Worm (Caenorhabditis elegans): ENCODE results near the gene F58A3.3.

The F58A3.3 gene

DNA sequence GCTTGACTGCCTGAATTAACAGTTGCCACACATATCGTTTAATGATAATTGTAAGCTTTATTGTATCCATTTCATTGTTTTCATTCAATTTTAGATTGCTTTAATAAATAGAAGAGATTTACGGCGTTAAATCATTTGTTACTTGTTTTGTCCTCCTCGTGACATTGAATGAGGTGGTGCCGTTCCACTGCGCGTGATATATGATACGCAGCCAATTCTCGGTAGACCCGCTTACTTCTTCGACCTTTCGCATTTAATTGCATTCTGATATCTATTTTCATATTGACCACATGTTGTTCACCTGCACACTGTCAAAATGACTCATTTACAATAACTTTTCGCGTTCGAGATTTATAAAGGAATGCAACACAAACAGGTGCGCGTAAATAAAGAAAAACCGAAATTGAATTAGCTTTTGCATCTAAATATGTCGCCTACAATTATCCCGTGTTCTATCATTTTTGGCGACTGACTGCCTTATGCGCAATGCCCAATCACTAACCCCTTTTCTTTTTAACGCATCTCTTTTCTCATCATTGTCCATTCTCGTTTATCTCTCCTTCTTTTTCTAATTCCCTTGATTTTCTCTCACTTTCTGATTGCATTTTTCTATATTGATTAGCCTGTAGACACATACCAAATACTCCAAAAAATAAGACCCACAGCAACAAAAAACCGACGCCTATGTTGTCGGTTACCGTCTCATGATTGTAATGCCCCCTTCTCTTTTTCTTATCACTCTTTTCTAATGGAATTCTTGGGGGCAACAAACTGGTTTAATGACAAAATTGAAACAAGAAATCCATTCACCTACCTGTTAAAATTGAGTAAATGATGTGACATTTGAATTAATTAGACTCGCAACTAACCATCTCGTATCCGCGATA, 2.2 kb downstream of the F58A3.3 start (continued):
- TF ChIP-seq vab-7 (GFP tag; IDR thresholded peaks at IDR 0.05) (no peak), Y105C5A.15 (GFP tag; IDR thresholded peaks at IDR 0.05) (no peak), lir-3 (tag; optimal IDR thresholded peaks at IDR 0.05) (no peak), daf-12 (tag; optimal IDR thresholded peaks at IDR 0.05) (no peak), hmg-1.1 (GFP tag; IDR thresholded peaks at IDR 0.05) (no peak), zfp-3 (GFP tag; conservative IDR thresholded peaks at IDR 0.05) (no peak), R02D3.7 (tag; optimal IDR thresholded peaks at IDR 0.05) (no peak), aha-1 (tag) (peak; percentile 41), attf-4 (tag; optimal IDR thresholded peaks at IDR 0.05) (no peak), Y48G9A.11 (GFP tag; IDR thresholded peaks at IDR 0.05) (no peak), ceh-82 (tag; optimal IDR thresholded peaks at IDR 0.05) (no peak), mxl-3 (GFP tag; optimal IDR thresholded peaks at IDR 0.05) (peak; percentile 48), cey-2 (tag; optimal IDR thresholded peaks at IDR 0.05; ENCODE audit: borderline replicate concordance, insufficient read depth) (no peak), arid-1 (GFP tag; conservative IDR thresholded peaks at IDR 0.05) (no peak), nhr-48 (tag; optimal IDR thresholded peaks at IDR 0.05) (no peak), ceh-32 (tag; optimal IDR thresholded peaks at IDR 0.05; ENCODE audit: poor library complexity) (no peak), lim-7 (GFP tag; IDR thresholded peaks at IDR 0.05) (no peak)

DNA sequence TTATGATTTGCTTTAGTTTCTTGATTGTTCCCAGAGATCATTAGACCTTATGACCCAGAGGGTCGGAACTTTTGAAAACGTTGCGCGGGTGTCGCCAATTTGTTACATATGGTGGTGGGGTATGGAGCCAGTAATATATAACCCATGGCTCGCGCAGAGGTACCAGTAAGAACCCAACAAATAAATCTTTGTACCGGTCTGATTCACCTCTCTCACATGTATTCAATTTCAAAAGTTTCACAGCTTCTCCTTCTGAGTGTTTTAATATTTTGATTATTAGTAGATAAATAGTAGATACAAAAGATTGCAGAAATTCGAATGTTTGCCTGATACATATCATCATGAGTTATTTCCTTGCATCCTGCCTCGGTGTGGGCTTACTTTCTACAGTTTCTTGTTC, 3.7 kb downstream of the F58A3.3 start, which contains the start of gene egl-15:
Gene egl-15 (plus strand): TSS at position 301 of the 400 bp plus-strand sequence.
- TF ChIP-seq nhr-111 (GFP tag; optimal IDR thresholded peaks at IDR 0.05) (no peak), spr-1 (tag; optimal IDR thresholded peaks at IDR 0.05) (no peak), lir-3 (tag; optimal IDR thresholded peaks at IDR 0.05) (no peak), nhr-25 (tag; optimal IDR thresholded peaks at IDR 0.05; ENCODE audit: borderline replicate concordance, insufficient read depth) (no peak)

DNA sequence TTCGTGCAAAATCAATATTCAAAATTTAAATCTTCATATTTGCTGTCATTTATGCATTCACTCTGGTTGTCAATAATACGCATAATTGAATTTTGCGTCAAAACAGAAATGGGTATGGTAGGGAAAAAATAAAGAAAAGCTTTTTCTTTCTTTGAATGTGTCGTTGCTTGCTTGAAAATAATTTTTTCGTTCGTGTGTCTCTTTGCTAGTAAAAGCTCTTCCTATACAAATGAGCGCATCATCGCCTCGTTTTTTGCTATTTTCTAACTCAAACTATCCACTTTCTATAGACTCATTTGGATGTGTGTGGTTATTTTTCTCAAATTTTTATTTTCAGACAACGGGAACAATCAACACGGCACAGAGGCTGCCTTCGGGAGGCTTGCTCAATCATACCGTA, 16.2 kb downstream of the F58A3.3 start, which contains the start of gene ldb-1:
Gene ldb-1 (plus strand): TSS at position 301 of the 400 bp plus-strand sequence.
- TF ChIP-seq snpc-1.2 (GFP tag; IDR thresholded peaks at IDR 0.05) (no peak), R02D3.7 (tag; optimal IDR thresholded peaks at IDR 0.05) (no peak), Y75B8A.6 (GFP tag; IDR thresholded peaks at IDR 0.05) (no peak), daf-16 (GFP tag; optimal IDR thresholded peaks at IDR 0.05) (no peak), daf-16 (tag; optimal IDR thresholded peaks at IDR 0.05) (no peak), fkh-10 (GFP tag; optimal IDR thresholded peaks at IDR 0.05) (no peak), mdt-29 (GFP tag; IDR thresholded peaks at IDR 0.05) (no peak), hmg-1.1 (GFP tag; IDR thresholded peaks at IDR 0.05) (no peak), aly-2 (tag; optimal IDR thresholded peaks at IDR 0.05) (no peak), gei-8 (GFP tag; optimal IDR thresholded peaks at IDR 0.05) (no peak), tra-1 (GFP tag; IDR thresholded peaks at IDR 0.05) (no peak), ctbp-1 (GFP tag; IDR thresholded peaks at IDR 0.05) (no peak), pqm-1 (tag; optimal IDR thresholded peaks at IDR 0.05) (no peak), zag-1 (tag; optimal IDR thresholded peaks at IDR 0.05) (no peak), ztf-11 (tag; optimal IDR thresholded peaks at IDR 0.05) (no peak), Y48G9A.11 (GFP tag; IDR thresholded peaks at IDR 0.05) (no peak), ces-1 (GFP tag; optimal IDR thresholded peaks at IDR 0.05) (no peak), lin-1 (GFP tag; IDR thresholded peaks at IDR 0.05) (no peak)
